Worm (Caenorhabditis elegans) whole organism, L4 larva: ENCODE measurements around the gene srg-17.

Experiments
- D1046.2 ChIP-seq: fragments of 200-800 bp; sonication (Bioruptor generic); IDR thresholded peaks from 2 replicates; pipeline ENCODE4 v1.3.6; 2022; ENCODE audit warnings: missing genetic modification characterization, missing compliant biosample characterization
- F26F4.8 ChIP-seq: fragments of 200-800 bp; sonication (Bioruptor generic); conservative IDR thresholded peaks from 2 replicates; pipeline ENCODE4 v1.3.6; 2022; ENCODE audit warnings: missing genetic modification characterization, missing compliant biosample characterization
- F37D6.2 ChIP-seq: sonication (generic microtip); optimal IDR thresholded peaks from 2 replicates; lab custom pipeline; 2016; ENCODE audit warnings: mild to moderate bottlenecking, missing genetic modification characterization, missing compliant biosample characterization
- F49E8.2 ChIP-seq: sonication (generic microtip); optimal IDR thresholded peaks from 2 replicates; lab custom pipeline; 2016; ENCODE audit warnings: missing compliant biosample characterization, mild to moderate bottlenecking, missing genetic modification characterization, borderline replicate concordance
- R02D3.7 ChIP-seq: fragments of 150-350 bp; sonication (generic microtip); optimal IDR thresholded peaks from 3 replicates; lab custom pipeline; 2014; ENCODE audit warnings: missing biosample characterization, missing genetic modification characterization
- Y105C5A.15 ChIP-seq: fragments of 200-800 bp; sonication (Bioruptor generic); IDR thresholded peaks from 2 replicates; pipeline ENCODE4 v1.3.6; 2022; ENCODE audit warnings: missing genetic modification characterization, missing compliant biosample characterization
- Y75B8A.6 ChIP-seq: fragments of 200-800 bp; sonication (Bioruptor generic); IDR thresholded peaks from 2 replicates; pipeline ENCODE4 v1.3.6; 2022; ENCODE audit warnings: missing genetic modification reagents, missing genetic modification characterization, missing compliant biosample characterization
- aly-2 ChIP-seq: sonication (generic microtip); optimal IDR thresholded peaks from 2 replicates; lab custom pipeline; 2018; ENCODE audit warnings: missing biosample characterization, missing genetic modification characterization
- ama-1 ChIP-seq: fragments of 150-350 bp; optimal IDR thresholded peaks from 2 replicates; lab custom pipeline; 2014; ENCODE audit warnings: inconsistent platforms, mixed read lengths
- arid-1 ChIP-seq: fragments of 200-800 bp; sonication (Bioruptor generic); conservative IDR thresholded peaks from 2 replicates; pipeline ENCODE4 v1.3.6; 2022; ENCODE audit warnings: missing genetic modification reagents, missing genetic modification characterization, missing compliant biosample characterization
- attf-4 ChIP-seq: sonication (generic microtip); optimal IDR thresholded peaks from 3 replicates; lab custom pipeline; 2017; ENCODE audit warnings: missing biosample characterization, missing genetic modification characterization
- ceh-20 ChIP-seq: fragments of 200-800 bp; sonication (Bioruptor generic); IDR thresholded peaks from 2 replicates; pipeline ENCODE4 v1.3.6; 2022; ENCODE audit warnings: missing genetic modification reagents, missing genetic modification characterization, missing compliant biosample characterization
- ceh-28 ChIP-seq: fragments of 150-350 bp; optimal IDR thresholded peaks from 2 replicates; lab custom pipeline; 2014; ENCODE audit warnings: missing biosample characterization, missing genetic modification reagents, missing genetic modification characterization
- ceh-32 ChIP-seq: sonication (generic microtip); optimal IDR thresholded peaks from 2 replicates; lab custom pipeline; 2016; ENCODE audit warnings: mild to moderate bottlenecking, missing genetic modification characterization, missing compliant biosample characterization; ENCODE audit not compliant: poor library complexity
- ceh-62 ChIP-seq: sonication (generic microtip); optimal IDR thresholded peaks from 2 replicates; lab custom pipeline; 2017; ENCODE audit warnings: missing biosample characterization, missing genetic modification characterization
- ceh-82 ChIP-seq: sonication (generic microtip); optimal IDR thresholded peaks from 2 replicates; lab custom pipeline; 2017; ENCODE audit warnings: missing biosample characterization, missing genetic modification characterization
- cey-2 ChIP-seq: sonication (generic microtip); optimal IDR thresholded peaks from 3 replicates; lab custom pipeline; 2017; ENCODE audit warnings: missing genetic modification characterization, mild to moderate bottlenecking, missing compliant biosample characterization, antibody characterized with exemption, borderline replicate concordance; ENCODE audit not compliant: insufficient read depth
- daf-8 ChIP-seq: fragments of 200-800 bp; sonication (Bioruptor generic); IDR thresholded peaks from 2 replicates; pipeline ENCODE4 v1.3.6; 2022; ENCODE audit warnings: missing genetic modification characterization, missing compliant biosample characterization
- dmd-6 ChIP-seq: fragments of 200-800 bp; sonication (Bioruptor generic); IDR thresholded peaks from 2 replicates; pipeline ENCODE4 v1.3.6; 2022; ENCODE audit warnings: missing genetic modification reagents, missing genetic modification characterization, missing compliant biosample characterization
- dpl-1 ChIP-seq: fragments of 150-350 bp; optimal IDR thresholded peaks from 2 replicates; lab custom pipeline; 2014; ENCODE audit warnings: missing biosample characterization, missing genetic modification reagents, missing genetic modification characterization
- duxl-1 ChIP-seq: sonication (generic microtip); optimal IDR thresholded peaks from 2 replicates; lab custom pipeline; 2016; ENCODE audit warnings: mild to moderate bottlenecking, missing genetic modification characterization, moderate library complexity, missing compliant biosample characterization; ENCODE audit not compliant: poor library complexity
- dve-1 ChIP-seq: sonication (generic microtip); optimal IDR thresholded peaks from 2 replicates; lab custom pipeline; 2017; ENCODE audit warnings: antibody characterized with exemption, mild to moderate bottlenecking, missing genetic modification characterization, missing compliant biosample characterization; ENCODE audit not compliant: insufficient read depth
- egl-27 ChIP-seq: sonication (generic microtip); optimal IDR thresholded peaks from 3 replicates; lab custom pipeline; 2017; ENCODE audit warnings: missing biosample characterization, missing genetic modification reagents, missing genetic modification characterization
- fkh-10 ChIP-seq: fragments of 150-350 bp; optimal IDR thresholded peaks from 2 replicates; lab custom pipeline; 2014; ENCODE audit warnings: missing biosample characterization, missing genetic modification reagents, missing genetic modification characterization
- gei-8 ChIP-seq: fragments of 200-800 bp; sonication (Bioruptor generic); optimal IDR thresholded peaks from 2 replicates; lab custom pipeline; 2018; ENCODE audit warnings: mild to moderate bottlenecking, missing genetic modification characterization, missing compliant biosample characterization
- hlh-11 ChIP-seq: fragments of 200-800 bp; sonication (Bioruptor generic); optimal IDR thresholded peaks from 2 replicates; lab custom pipeline; 2018; ENCODE audit warnings: mild to moderate bottlenecking, missing genetic modification characterization, missing compliant biosample characterization
- hlh-30 ChIP-seq: sonication (generic microtip); optimal IDR thresholded peaks from 2 replicates; lab custom pipeline; 2017; ENCODE audit warnings: antibody characterized with exemption, mild to moderate bottlenecking, missing genetic modification characterization, missing compliant biosample characterization; ENCODE audit not compliant: insufficient read depth
- hmg-1.1 ChIP-seq: fragments of 200-800 bp; sonication (Bioruptor generic); IDR thresholded peaks from 2 replicates; pipeline ENCODE4 v1.3.6; 2022; ENCODE audit warnings: missing genetic modification reagents, missing genetic modification characterization, missing compliant biosample characterization
- jun-1 ChIP-seq: fragments of 150-350 bp; optimal IDR thresholded peaks from 2 replicates; lab custom pipeline; 2014; ENCODE audit warnings: missing biosample characterization, missing genetic modification reagents, missing genetic modification characterization
- lim-7 ChIP-seq: fragments of 200-800 bp; sonication (Bioruptor generic); IDR thresholded peaks from 2 replicates; pipeline ENCODE4 v1.3.6; 2022; ENCODE audit warnings: missing genetic modification characterization, missing compliant biosample characterization
- lin-15B ChIP-seq: fragments of 150-350 bp; sonication (generic microtip); optimal IDR thresholded peaks from 3 replicates; lab custom pipeline; 2014; ENCODE audit warnings: missing biosample characterization, missing genetic modification characterization
- lin-38 ChIP-seq: fragments of 200-800 bp; sonication (Bioruptor generic); IDR thresholded peaks from 2 replicates; pipeline ENCODE4 v1.3.6; 2022; ENCODE audit warnings: missing genetic modification reagents, missing genetic modification characterization, missing compliant biosample characterization
- lin-39 ChIP-seq: fragments of 150-350 bp; optimal IDR thresholded peaks from 2 replicates; lab custom pipeline; 2014; ENCODE audit warnings: missing biosample characterization, missing genetic modification reagents, missing genetic modification characterization
- mdl-1 ChIP-seq, 2 experiments: fragments of 150-350 bp in 1 of 2; sonication (generic microtip) in 1 of 2; optimal IDR thresholded peaks; 2 replicates each; lab custom pipeline; 2014 to 2017; ENCODE audit warnings: missing biosample characterization in 2 of 2, missing genetic modification characterization in 2 of 2
- mdt-29 ChIP-seq: fragments of 200-800 bp; sonication (Bioruptor generic); IDR thresholded peaks from 2 replicates; pipeline ENCODE4 v1.3.6; 2022; ENCODE audit warnings: missing genetic modification reagents, missing genetic modification characterization, missing compliant biosample characterization
- nhr-237 ChIP-seq: sonication (generic microtip); optimal IDR thresholded peaks from 2 replicates; lab custom pipeline; 2017; ENCODE audit warnings: missing biosample characterization, missing genetic modification characterization
- nhr-25 ChIP-seq: sonication (generic microtip); optimal IDR thresholded peaks from 2 replicates; lab custom pipeline; 2017; ENCODE audit warnings: missing genetic modification characterization, mild to moderate bottlenecking, missing compliant biosample characterization, antibody characterized with exemption, moderate library complexity, borderline replicate concordance; ENCODE audit not compliant: insufficient read depth
- nhr-28 ChIP-seq: fragments of 150-350 bp; optimal IDR thresholded peaks from 2 replicates; lab custom pipeline; 2014; ENCODE audit warnings: missing biosample characterization, missing genetic modification characterization
- nhr-42 ChIP-seq: fragments of 200-800 bp; sonication (Bioruptor generic); IDR thresholded peaks from 2 replicates; pipeline ENCODE4 v1.3.6; 2022; ENCODE audit warnings: missing genetic modification characterization, missing compliant biosample characterization
- nhr-6 ChIP-seq: fragments of 150-350 bp; optimal IDR thresholded peaks from 2 replicates; lab custom pipeline; 2014; ENCODE audit warnings: missing biosample characterization, missing genetic modification characterization
- nhr-76 ChIP-seq: fragments of 150-350 bp; optimal IDR thresholded peaks from 2 replicates; lab custom pipeline; 2014; ENCODE audit warnings: missing biosample characterization, missing genetic modification characterization
- pha-4 ChIP-seq, 2 experiments: fragments of 150-350 bp in 1 of 2; fragments of 200-800 bp in 1 of 2; sonication (Bioruptor generic) in 1 of 2; IDR thresholded peaks in 1 of 2; optimal IDR thresholded peaks in 1 of 2; 2 replicates each; pipeline versions ENCODE4 v1.3.6 to Lab custom; 2014 to 2022; ENCODE audit warnings: missing genetic modification characterization in 2 of 2, missing genetic modification reagents in 2 of 2, missing biosample characterization in 1 of 2, missing compliant biosample characterization in 1 of 2
- pqm-1 ChIP-seq: sonication (generic microtip); optimal IDR thresholded peaks from 2 replicates; lab custom pipeline; 2017; ENCODE audit warnings: missing biosample characterization, missing genetic modification characterization
- saeg-2 ChIP-seq: fragments of 200-800 bp; sonication (Bioruptor generic); IDR thresholded peaks from 2 replicates; pipeline ENCODE4 v1.3.6; 2022; ENCODE audit warnings: missing genetic modification reagents, missing genetic modification characterization, missing compliant biosample characterization
- sdz-12 ChIP-seq: fragments of 200-800 bp; sonication (Bioruptor generic); optimal IDR thresholded peaks from 2 replicates; lab custom pipeline; 2018; ENCODE audit warnings: mild to moderate bottlenecking, missing genetic modification characterization, missing compliant biosample characterization
- spr-3 ChIP-seq: fragments of 200-800 bp; sonication (Bioruptor generic); optimal IDR thresholded peaks from 2 replicates; lab custom pipeline; 2018; ENCODE audit warnings: mild to moderate bottlenecking, missing genetic modification characterization, missing compliant biosample characterization
- tra-1 ChIP-seq: fragments of 200-800 bp; sonication (Bioruptor generic); IDR thresholded peaks from 2 replicates; pipeline ENCODE4 v1.3.6; 2022; ENCODE audit warnings: missing genetic modification reagents, missing genetic modification characterization, missing compliant biosample characterization
- unc-39 ChIP-seq: sonication (generic microtip); optimal IDR thresholded peaks from 2 replicates; lab custom pipeline; 2017; ENCODE audit warnings: missing biosample characterization, missing genetic modification characterization
- zag-1 ChIP-seq: fragments of 150-350 bp; optimal IDR thresholded peaks from 2 replicates; lab custom pipeline; 2014; ENCODE audit warnings: missing biosample characterization, missing genetic modification characterization
- zfp-3 ChIP-seq: fragments of 200-800 bp; sonication (Bioruptor generic); conservative IDR thresholded peaks from 2 replicates; pipeline ENCODE4 v1.3.6; 2022; ENCODE audit warnings: missing genetic modification reagents, missing genetic modification characterization, missing compliant biosample characterization
- zip-11 ChIP-seq: fragments of 200-800 bp; sonication (Bioruptor generic); IDR thresholded peaks from 2 replicates; pipeline ENCODE4 v1.3.6; 2022; ENCODE audit warnings: missing genetic modification characterization, missing compliant biosample characterization

srg-17 gene

ce11 chrII:12459422-12459821 is 14.1 kb upstream of the srg-17 start, which contains the start of gene tag-281:
Gene tag-281, plus strand, starts transcription at chrII:12459761.
- no peak for TF ChIP-seq ama-1
- no peak for TF ChIP-seq pqm-1 (tag; lab: Kevin White, UChicago)
- TF ChIP-seq dmd-6 = peak; percentile 51
- TF ChIP-seq ceh-20 (GFP tag; lab: Robert Waterston, UW) = no peak
- TF ChIP-seq jun-1 (tag; lab: Kevin White, UChicago) = no peak
- no peak for TF ChIP-seq zip-11 (GFP tag; lab: Robert Waterston, UW)
- TF ChIP-seq attf-4 = no peak
- TF ChIP-seq ceh-62 = no peak
- TF ChIP-seq hmg-1.1 (GFP tag; lab: Robert Waterston, UW) = peak; percentile 55; the same call in 1 of the 2 replicates
- no peak for TF ChIP-seq aly-2 (tag; lab: Kevin White, UChicago)
- TF ChIP-seq pha-4 (GFP tag; IDR thresholded peaks at IDR 0.05; lab: Robert Waterston, UW) = no peak
- TF ChIP-seq pha-4 (tag; optimal IDR thresholded peaks at IDR 0.05; lab: Kevin White, UChicago) = no peak
- no peak for TF ChIP-seq ceh-32 (tag; lab: Kevin White, UChicago)
- TF ChIP-seq F49E8.2 (tag; lab: Kevin White, UChicago) = no peak
- TF ChIP-seq cey-2 (tag; lab: Kevin White, UChicago) = no peak
- TF ChIP-seq saeg-2 (GFP tag; lab: Robert Waterston, UW) = no peak
- TF ChIP-seq spr-3 (GFP tag; lab: Kevin White, UChicago) = no peak
- peak; percentile 99 for TF ChIP-seq lin-38 (GFP tag; lab: Robert Waterston, UW)
- TF ChIP-seq tra-1 (GFP tag; lab: Robert Waterston, UW) = no peak
- peak in 1 of 2 experiments; percentile 17 for TF ChIP-seq mdl-1 (tag; optimal IDR thresholded peaks at IDR 0.05; lab: Kevin White, UChicago)
- peak; percentile 96 for TF ChIP-seq dpl-1 (GFP tag; lab: Kevin White, UChicago)
- no peak for TF ChIP-seq nhr-28
- no peak for TF ChIP-seq Y105C5A.15 (GFP tag; lab: Robert Waterston, UW)
- no peak for TF ChIP-seq nhr-25 (tag; lab: Kevin White, UChicago)
- TF ChIP-seq sdz-12 (GFP tag; lab: Kevin White, UChicago) = no peak
- TF ChIP-seq nhr-237 (tag; lab: Kevin White, UChicago) = no peak
- no peak for TF ChIP-seq egl-27 (tag; lab: Kevin White, UChicago)
- TF ChIP-seq dve-1 (tag; lab: Kevin White, UChicago) = no peak
- no peak for TF ChIP-seq lim-7 (GFP tag; lab: Robert Waterston, UW)
- no peak for TF ChIP-seq daf-8 (GFP tag; lab: Robert Waterston, UW)
- TF ChIP-seq mdt-29 (GFP tag; lab: Robert Waterston, UW) = no peak
- no peak for TF ChIP-seq ceh-82 (tag; lab: Kevin White, UChicago)
- TF ChIP-seq nhr-76 (tag; lab: Kevin White, UChicago) = no peak
- TF ChIP-seq F37D6.2 (tag; lab: Kevin White, UChicago) = no peak
- no peak for TF ChIP-seq D1046.2 (GFP tag; lab: Robert Waterston, UW)
- no peak for TF ChIP-seq ceh-28 (tag; lab: Kevin White, UChicago)
- TF ChIP-seq duxl-1 (tag; lab: Kevin White, UChicago) = no peak
- no peak for TF ChIP-seq hlh-30 (tag; lab: Kevin White, UChicago)
- TF ChIP-seq fkh-10 (GFP tag; lab: Kevin White, UChicago) = peak; percentile 21
- no peak for TF ChIP-seq Y75B8A.6 (GFP tag; lab: Robert Waterston, UW)
- TF ChIP-seq F26F4.8 (GFP tag; lab: Robert Waterston, UW) = no peak
- TF ChIP-seq nhr-42 = no peak
- TF ChIP-seq nhr-6 = peak; percentile 68
- no peak for TF ChIP-seq lin-39
- peak; percentile 43 for TF ChIP-seq lin-15B (tag; lab: Kevin White, UChicago)
- TF ChIP-seq unc-39 (tag; lab: Kevin White, UChicago) = no peak
- TF ChIP-seq gei-8 (GFP tag; lab: Kevin White, UChicago) = no peak
- TF ChIP-seq hlh-11 = peak; percentile 49
- TF ChIP-seq zag-1 (tag; lab: Kevin White, UChicago) = no peak
- peak; percentile 60; the same call in 1 of the 2 replicates for TF ChIP-seq zfp-3
- no peak for TF ChIP-seq arid-1 (GFP tag; lab: Robert Waterston, UW)
- no peak for TF ChIP-seq R02D3.7 (tag; lab: Kevin White, UChicago)
